Worm (Caenorhabditis elegans): Measurements from ENCODE around the gene gasr-8.

The gasr-8 gene

DNA sequence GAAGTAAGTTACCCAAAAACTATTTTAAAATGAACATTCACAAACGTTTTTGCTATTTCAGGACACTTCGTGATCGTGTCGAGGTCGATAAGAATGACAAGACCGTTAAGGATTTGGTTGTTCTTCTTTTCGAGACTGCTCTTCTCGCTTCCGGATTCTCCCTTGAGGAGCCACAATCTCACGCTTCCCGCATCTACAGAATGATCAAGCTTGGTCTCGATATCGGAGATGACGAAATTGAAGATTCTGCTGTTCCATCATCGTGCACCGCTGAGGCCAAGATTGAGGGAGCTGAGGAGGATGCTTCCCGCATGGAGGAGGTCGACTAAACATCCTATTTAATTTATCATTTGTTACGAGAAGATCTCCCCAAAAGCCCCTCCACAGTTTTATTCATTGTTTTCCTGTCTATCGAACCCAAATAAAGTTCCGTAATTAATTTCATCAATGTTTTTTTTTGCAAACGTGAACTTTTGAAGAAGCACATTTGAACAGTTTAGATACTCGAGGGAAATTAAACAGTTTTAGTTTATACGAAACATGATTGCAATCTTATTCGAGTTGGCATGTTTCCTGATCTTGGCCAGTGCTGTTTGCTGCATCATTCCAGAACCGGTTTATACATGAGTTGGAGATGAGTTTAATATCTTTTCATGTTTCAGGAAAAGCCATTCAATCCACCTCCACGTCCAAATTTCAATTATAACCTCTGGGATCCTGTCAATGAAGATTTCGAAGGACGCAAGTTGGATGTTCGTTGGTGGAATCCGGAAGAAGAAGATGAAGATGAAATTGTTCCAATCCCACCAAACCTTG, 605 bp upstream of the gasr-8 start, which contains the start of gene C47E8.11 (continued):
- peak; percentile 36; the same call in 1 of the 2 replicates for TF ChIP-seq F33H1.4 (GFP tag; IDR thresholded peaks at IDR 0.05)
- no peak for TF ChIP-seq ztf-3 (GFP tag; optimal IDR thresholded peaks at IDR 0.05)
- TF ChIP-seq F39B2.1 (GFP tag; IDR thresholded peaks at IDR 0.05): no peak
- peak; percentile 36; the same call in 1 of the 2 replicates for TF ChIP-seq hmg-1.2 (GFP tag; IDR thresholded peaks at IDR 0.05)
- no peak for TF ChIP-seq egrh-3 (GFP tag; IDR thresholded peaks at IDR 0.05)
- TF ChIP-seq T07F8.4 (tag; optimal IDR thresholded peaks at IDR 0.05): peak; percentile 7
- TF ChIP-seq snpc-1.3 (tag; optimal IDR thresholded peaks at IDR 0.05; ENCODE audit: insufficient read depth): peak; percentile 82
- peak; percentile 40 for TF ChIP-seq die-1 (tag; optimal IDR thresholded peaks at IDR 0.05)
- peak; percentile 78 for TF ChIP-seq tlf-1 (GFP tag; optimal IDR thresholded peaks at IDR 0.05)
- no peak for TF ChIP-seq unc-62 (GFP tag; optimal IDR thresholded peaks at IDR 0.05)
- no peak for TF ChIP-seq ceh-27 (GFP tag; optimal IDR thresholded peaks at IDR 0.05)
- TF ChIP-seq athp-1 (tag; optimal IDR thresholded peaks at IDR 0.05): peak; percentile 41
- TF ChIP-seq F49E8.2 (tag; optimal IDR thresholded peaks at IDR 0.05; ENCODE audit: insufficient read depth): peak; percentile 94
- no peak for TF ChIP-seq nhr-27 (tag; optimal IDR thresholded peaks at IDR 0.05)
- peak; percentile 44 for TF ChIP-seq F23B12.7 (tag; optimal IDR thresholded peaks at IDR 0.05; ENCODE audit: insufficient read depth)
- TF ChIP-seq ztf-28 (GFP tag; IDR thresholded peaks at IDR 0.05): no peak
- TF ChIP-seq D2030.7 (GFP tag; IDR thresholded peaks at IDR 0.05): peak; percentile 39; the same call in 1 of the 2 replicates
- no peak for TF ChIP-seq mel-28 (tag; optimal IDR thresholded peaks at IDR 0.05; ENCODE audit: borderline replicate concordance)
- TF ChIP-seq xnd-1 (tag; optimal IDR thresholded peaks at IDR 0.05): peak; percentile 23
- peak; percentile 80 for TF ChIP-seq ceh-79 (tag; optimal IDR thresholded peaks at IDR 0.05)
- TF ChIP-seq fkh-3 (tag; optimal IDR thresholded peaks at IDR 0.05): no peak
- TF ChIP-seq ccch-3 (GFP tag; optimal IDR thresholded peaks at IDR 0.05): no peak
- no peak for TF ChIP-seq egl-18 (GFP tag; IDR thresholded peaks at IDR 0.05)
- TF ChIP-seq nfya-2 (GFP tag; IDR thresholded peaks at IDR 0.05): peak; percentile 84; the same call in 1 of the 2 replicates
- TF ChIP-seq tbx-9 (tag; optimal IDR thresholded peaks at IDR 0.05; ENCODE audit: borderline replicate concordance): no peak
- TF ChIP-seq F57A8.1 (GFP tag; optimal IDR thresholded peaks at IDR 0.05): no peak
- TF ChIP-seq bed-1 (GFP tag; IDR thresholded peaks at IDR 0.05): no peak
- TF ChIP-seq madf-10 (tag; optimal IDR thresholded peaks at IDR 0.05): peak; percentile 60
- peak; percentile 64 for TF ChIP-seq lin-54 (GFP tag; optimal IDR thresholded peaks at IDR 0.05)
- peak; percentile 39 for TF ChIP-seq K12H6.12 (tag; optimal IDR thresholded peaks at IDR 0.05)
- peak; percentile 68 for TF ChIP-seq Y53G8AR.9 (GFP tag; conservative IDR thresholded peaks at IDR 0.05)
- TF ChIP-seq mcd-1 (GFP tag; IDR thresholded peaks at IDR 0.05): peak; percentile 66
- TF ChIP-seq ztf-22 (GFP tag; optimal IDR thresholded peaks at IDR 0.05): no peak
- TF ChIP-seq gei-17 (GFP tag; optimal IDR thresholded peaks at IDR 0.05): peak; percentile 42
- peak; percentile 51 for TF ChIP-seq zfh-2 (GFP tag; conservative IDR thresholded peaks at IDR 0.05)
- TF ChIP-seq madf-3 (GFP tag; IDR thresholded peaks at IDR 0.05): peak; percentile 72; the same call in 1 of the 2 replicates
- peak; percentile 21 for TF ChIP-seq hrde-1 (tag; optimal IDR thresholded peaks at IDR 0.05; ENCODE audit: borderline replicate concordance)
- no peak for TF ChIP-seq F57C9.4 (tag; optimal IDR thresholded peaks at IDR 0.05)
- TF ChIP-seq hlh-12 (tag; optimal IDR thresholded peaks at IDR 0.05): no peak
- TF ChIP-seq chd-7 (tag; optimal IDR thresholded peaks at IDR 0.05): no peak
- TF ChIP-seq B0019.2 (GFP tag; conservative IDR thresholded peaks at IDR 0.05): no peak
